Fruit fly (Drosophila melanogaster) whole organism, embryonic: Measurements from ENCODE around the gene CG14442.

ENCODE experiments used
- Bteb2 ChIP-seq: fragments of 200-800 bp; sonication (Bioruptor generic); optimal IDR thresholded peaks from 2 replicates; lab custom pipeline; 2016; ENCODE audit warnings: missing biosample characterization, missing genetic modification characterization
- CG10274 ChIP-seq: fragments of 200-800 bp; sonication (Bioruptor generic); optimal IDR thresholded peaks from 3 replicates; lab custom pipeline; 2017; ENCODE audit warnings: missing biosample characterization, mild to moderate bottlenecking, missing genetic modification characterization
- CG12659 ChIP-seq: fragments of 200-800 bp; sonication (Bioruptor generic); optimal IDR thresholded peaks from 3 replicates; lab custom pipeline; 2017; ENCODE audit warnings: mild to moderate bottlenecking, missing biosample characterization, missing genetic modification reagents, missing genetic modification characterization
- CG13287 ChIP-seq: fragments of 200-800 bp; sonication (Bioruptor generic); IDR thresholded peaks from 2 replicates; pipeline ENCODE4 v1.3.6; 2022; ENCODE audit warnings: missing biosample characterization, missing genetic modification characterization; ENCODE audit not compliant: partially characterized antibody
- CG15269 ChIP-seq: fragments of 200-800 bp; sonication (Bioruptor generic); optimal IDR thresholded peaks from 2 replicates; lab custom pipeline; 2018; ENCODE audit warnings: missing biosample characterization, mild to moderate bottlenecking, missing genetic modification characterization, moderate library complexity
- CG1529 ChIP-seq: fragments of 200-800 bp; sonication (Bioruptor generic); optimal IDR thresholded peaks from 3 replicates; lab custom pipeline; 2018; ENCODE audit warnings: missing biosample characterization, missing genetic modification characterization
- CG17802 ChIP-seq: fragments of 200-800 bp; sonication (Bioruptor generic); optimal IDR thresholded peaks from 2 replicates; lab custom pipeline; 2018; ENCODE audit warnings: missing biosample characterization, mild to moderate bottlenecking, missing genetic modification characterization, moderate library complexity
- CG18764 ChIP-seq: fragments of 200-800 bp; sonication (Bioruptor generic); optimal IDR thresholded peaks from 3 replicates; lab custom pipeline; 2016; ENCODE audit warnings: missing biosample characterization, missing genetic modification characterization
- CG2875 ChIP-seq: fragments of 200-800 bp; sonication (Bioruptor generic); optimal IDR thresholded peaks from 2 replicates; lab custom pipeline; 2017; ENCODE audit warnings: missing biosample characterization, mild to moderate bottlenecking, missing genetic modification characterization, missing genetic modification reagents
- CG30403 ChIP-seq: fragments of 200-800 bp; sonication (Bioruptor generic); optimal IDR thresholded peaks from 3 replicates; lab custom pipeline; 2016; ENCODE audit warnings: missing biosample characterization, missing genetic modification characterization
- CG3065 ChIP-seq: fragments of 200-800 bp; sonication (Bioruptor generic); optimal IDR thresholded peaks from 2 replicates; lab custom pipeline; 2016; ENCODE audit warnings: missing biosample characterization, missing genetic modification characterization
- CG31224 ChIP-seq: fragments of 200-800 bp; sonication (Bioruptor generic); IDR thresholded peaks from 2 replicates; pipeline ENCODE4 v1.3.6; 2022; ENCODE audit warnings: missing biosample characterization, missing genetic modification characterization
- CG31365 ChIP-seq: fragments of 200-800 bp; sonication (Bioruptor generic); optimal IDR thresholded peaks from 2 replicates; lab custom pipeline; 2018; ENCODE audit warnings: missing biosample characterization, mild to moderate bottlenecking, missing genetic modification characterization
- CG3281 ChIP-seq: fragments of 200-800 bp; sonication (Bioruptor generic); optimal IDR thresholded peaks from 3 replicates; lab custom pipeline; 2017; ENCODE audit warnings: missing biosample characterization, mild to moderate bottlenecking, missing genetic modification characterization
- CG34224 ChIP-seq: fragments of 200-800 bp; sonication (Bioruptor generic); IDR thresholded peaks from 3 replicates; pipeline ENCODE4 v1.3.6; 2022; ENCODE audit warnings: missing biosample characterization, missing genetic modification characterization; ENCODE audit not compliant: partially characterized antibody
- CG3847 ChIP-seq: fragments of 200-800 bp; sonication (Bioruptor generic); IDR thresholded peaks from 2 replicates; pipeline ENCODE4 v1.3.6; 2022; ENCODE audit warnings: missing biosample characterization, missing genetic modification characterization
- CG4328 ChIP-seq: fragments of 200-800 bp; sonication (Bioruptor generic); optimal IDR thresholded peaks from 3 replicates; lab custom pipeline; 2017; ENCODE audit warnings: missing biosample characterization, missing genetic modification reagents, missing genetic modification characterization
- CG4360 ChIP-seq: fragments of 200-800 bp; sonication (Bioruptor generic); IDR thresholded peaks from 2 replicates; pipeline ENCODE4 v1.3.6; 2022; ENCODE audit warnings: missing biosample characterization, missing genetic modification characterization
- CG5245 ChIP-seq: fragments of 200-800 bp; sonication (Bioruptor generic); optimal IDR thresholded peaks from 3 replicates; lab custom pipeline; 2016; ENCODE audit warnings: missing biosample characterization, missing genetic modification characterization
- CG7271 ChIP-seq: fragments of 200-800 bp; sonication (Bioruptor generic); optimal IDR thresholded peaks from 2 replicates; lab custom pipeline; 2018; ENCODE audit warnings: missing biosample characterization, mild to moderate bottlenecking, missing genetic modification characterization, moderate library complexity
- CG9932 ChIP-seq: fragments of 200-800 bp; sonication (Bioruptor generic); IDR thresholded peaks from 2 replicates; pipeline ENCODE4 v1.3.6; 2022; ENCODE audit warnings: missing biosample characterization, missing genetic modification characterization
- Chrac-16 ChIP-seq: fragments of 200-800 bp; sonication (Bioruptor generic); optimal IDR thresholded peaks from 3 replicates; lab custom pipeline; 2016; ENCODE audit warnings: missing biosample characterization, missing genetic modification characterization
- Fer3 ChIP-seq: fragments of 200-800 bp; sonication (Bioruptor generic); optimal IDR thresholded peaks from 2 replicates; lab custom pipeline; 2018; ENCODE audit warnings: missing biosample characterization, mild to moderate bottlenecking, missing genetic modification characterization, moderate library complexity
- Hand ChIP-seq: fragments of 200-800 bp; sonication (Bioruptor generic); optimal IDR thresholded peaks from 2 replicates; lab custom pipeline; 2017; ENCODE audit warnings: mild to moderate bottlenecking, missing biosample characterization, missing genetic modification reagents, missing genetic modification characterization
- Hr78 ChIP-seq, 2 experiments: fragments of 200-800 bp in 1 of 2; fragments of >200 bp in 1 of 2; sonication (Bioruptor generic) in 1 of 2; optimal IDR thresholded peaks; 2 replicates each; lab custom pipeline; 2017 to 2019; ENCODE audit warnings: missing biosample characterization in 2 of 2, missing genetic modification characterization in 2 of 2, mild to moderate bottlenecking in 1 of 2, moderate library complexity in 1 of 2
- Nf-YC ChIP-seq: fragments of 200-800 bp; optimal IDR thresholded peaks from 3 replicates; lab custom pipeline; 2019; ENCODE audit warnings: missing biosample characterization, mild to moderate bottlenecking, missing genetic modification characterization, moderate library complexity
- Rx ChIP-seq: fragments of 200-800 bp; sonication (Bioruptor generic); IDR thresholded peaks from 2 replicates; pipeline ENCODE4 v1.3.6; 2022; ENCODE audit warnings: missing biosample characterization, missing genetic modification characterization
- Trl ChIP-seq, 3 experiments: fragments of >200 bp in 2 of 3; fragments of 200-800 bp in 1 of 3; sonication (Bioruptor generic) in 1 of 3; optimal IDR thresholded peaks; 2 replicates in 1 of 3; 3 replicates in 2 of 3; lab custom pipeline; 2016 to 2017; ENCODE audit warnings: missing biosample characterization in 1 of 3, missing genetic modification characterization in 1 of 3
- al ChIP-seq: fragments of 200-800 bp; sonication (Bioruptor generic); IDR thresholded peaks from 2 replicates; pipeline ENCODE4 v1.3.6; 2022; ENCODE audit warnings: missing biosample characterization, missing genetic modification characterization
- ara ChIP-seq: fragments of 200-800 bp; sonication (Bioruptor generic); IDR thresholded peaks from 2 replicates; pipeline ENCODE4 v1.3.6; 2022; ENCODE audit warnings: missing biosample characterization, missing genetic modification characterization
- bigmax ChIP-seq: fragments of 200-800 bp; sonication (Bioruptor generic); optimal IDR thresholded peaks from 2 replicates; lab custom pipeline; 2018; ENCODE audit warnings: missing biosample characterization, mild to moderate bottlenecking, missing genetic modification characterization
- br ChIP-seq: fragments of >200 bp; optimal IDR thresholded peaks from 2 replicates; lab custom pipeline; 2017
- chif ChIP-seq, 2 experiments: fragments of 200-800 bp; sonication (Bioruptor generic); optimal IDR thresholded peaks; 3 replicates each; lab custom pipeline; 2016; ENCODE audit warnings: missing biosample characterization in 2 of 2, missing genetic modification characterization in 2 of 2
- dpn ChIP-seq, 2 experiments: fragments of 200-800 bp; sonication (Bioruptor generic); optimal IDR thresholded peaks; 3 replicates each; lab custom pipeline; 2016; ENCODE audit warnings: missing biosample characterization in 2 of 2, missing genetic modification characterization in 2 of 2
- eyg ChIP-seq: fragments of 200-800 bp; sonication (Bioruptor generic); optimal IDR thresholded peaks from 3 replicates; lab custom pipeline; 2016; ENCODE audit warnings: missing biosample characterization, missing genetic modification characterization
- grau ChIP-seq: fragments of 200-800 bp; optimal IDR thresholded peaks from 3 replicates; lab custom pipeline; 2019; ENCODE audit warnings: missing biosample characterization, mild to moderate bottlenecking, missing genetic modification characterization, moderate library complexity
- h ChIP-seq: fragments of >200 bp; optimal IDR thresholded peaks from 2 replicates; lab custom pipeline; 2017
- hb ChIP-seq: fragments of 200-800 bp; sonication (Bioruptor generic); IDR thresholded peaks from 3 replicates; pipeline ENCODE4 v1.3.6; 2022; ENCODE audit warnings: missing biosample characterization, missing genetic modification characterization; ENCODE audit not compliant: partially characterized antibody
- jigr1 ChIP-seq: fragments of 200-800 bp; sonication (Bioruptor generic); IDR thresholded peaks from 3 replicates; pipeline ENCODE4 v1.3.6; 2022; ENCODE audit warnings: missing biosample characterization, missing genetic modification characterization
- mam ChIP-seq: fragments of 200-800 bp; sonication (Bioruptor generic); optimal IDR thresholded peaks from 3 replicates; lab custom pipeline; 2016; ENCODE audit warnings: missing biosample characterization, missing genetic modification characterization
- pb ChIP-seq: fragments of 200-800 bp; sonication (Bioruptor generic); optimal IDR thresholded peaks from 3 replicates; lab custom pipeline; 2016; ENCODE audit warnings: missing biosample characterization, missing genetic modification characterization
- prd ChIP-seq, 3 experiments: fragments of >200 bp in 2 of 3; fragments of 200-800 bp in 1 of 3; sonication (Bioruptor generic) in 1 of 3; optimal IDR thresholded peaks in 2 of 3; IDR thresholded peaks in 1 of 3; 2 replicates in 2 of 3; 3 replicates in 1 of 3; pipeline versions ENCODE4 v1.3.6 to Lab custom; 2017 to 2022; ENCODE audit warnings: missing biosample characterization in 1 of 3, missing genetic modification characterization in 1 of 3
- psq ChIP-seq: fragments of 200-800 bp; sonication (Bioruptor generic); optimal IDR thresholded peaks from 2 replicates; lab custom pipeline; 2017; ENCODE audit warnings: missing biosample characterization, missing genetic modification characterization
- pum ChIP-seq: fragments of 200-800 bp; sonication (Bioruptor generic); optimal IDR thresholded peaks from 2 replicates; lab custom pipeline; 2016; ENCODE audit warnings: missing biosample characterization, missing genetic modification characterization
- run ChIP-seq: fragments of 200-800 bp; sonication (Bioruptor generic); optimal IDR thresholded peaks from 3 replicates; lab custom pipeline; 2018; ENCODE audit warnings: missing biosample characterization, mild to moderate bottlenecking, missing genetic modification characterization
- schlank ChIP-seq: fragments of 200-800 bp; sonication (Bioruptor generic); optimal IDR thresholded peaks from 2 replicates; lab custom pipeline; 2018; ENCODE audit warnings: missing biosample characterization, mild to moderate bottlenecking, missing genetic modification characterization
- sens ChIP-seq: fragments of 200-800 bp; sonication (Bioruptor generic); peaks from one replicate; lab custom pipeline; 2016; ENCODE audit warnings: missing biosample characterization, missing genetic modification characterization
- seq ChIP-seq: fragments of 200-800 bp; sonication (Bioruptor generic); IDR thresholded peaks from 2 replicates; pipeline ENCODE4 v1.3.6; 2022; ENCODE audit warnings: missing biosample characterization, missing genetic modification characterization
- slbo ChIP-seq: fragments of 200-800 bp; sonication (Bioruptor generic); IDR thresholded peaks from 2 replicates; pipeline ENCODE4 v1.3.6; 2022; ENCODE audit warnings: missing biosample characterization, missing genetic modification characterization
- slou ChIP-seq: fragments of 200-800 bp; sonication (Bioruptor generic); optimal IDR thresholded peaks from 3 replicates; lab custom pipeline; 2016; ENCODE audit warnings: missing biosample characterization, missing genetic modification characterization
- slp2 ChIP-seq: fragments of 200-800 bp; sonication (Bioruptor generic); optimal IDR thresholded peaks from 2 replicates; lab custom pipeline; 2016; ENCODE audit warnings: missing biosample characterization, missing genetic modification characterization
- stwl ChIP-seq: fragments of 200-800 bp; sonication (Bioruptor generic); optimal IDR thresholded peaks from 3 replicates; lab custom pipeline; 2018; ENCODE audit warnings: missing biosample characterization, mild to moderate bottlenecking, missing genetic modification characterization, moderate library complexity

The CG14442 gene

DNA sequence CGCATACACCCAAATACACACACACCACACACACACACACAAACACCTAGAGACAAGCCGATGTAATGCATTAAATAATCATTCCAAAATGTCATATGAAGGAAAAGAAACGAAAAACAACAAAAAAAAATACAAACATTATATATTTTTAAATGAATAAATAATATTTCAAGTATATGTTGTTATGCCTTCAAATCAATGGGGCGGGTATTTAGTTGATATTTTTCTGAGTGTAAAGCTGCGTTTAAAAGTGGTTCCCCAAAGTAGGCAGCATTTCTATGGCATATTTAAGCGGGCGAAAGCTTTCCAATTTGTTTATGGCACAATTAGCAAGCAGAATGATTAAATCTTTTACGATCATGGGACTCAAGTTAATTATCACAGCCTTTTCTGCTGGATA, 24.5 kb upstream of the CG14442 start (continued):
- no peak for TF ChIP-seq run
- TF ChIP-seq CG13287 (GFP tag; lab: Robert Waterston, UW), result no peak
- no peak for TF ChIP-seq Hand (GFP tag; lab: Kevin White, UChicago)
- 0 out of 2 replicates have a peak, but pooled peaks have one; percentile 21 for TF ChIP-seq al (GFP tag; lab: Robert Waterston, UW)
- TF ChIP-seq dpn (GFP tag; optimal IDR thresholded peaks at IDR 0.05; lab: Kevin White, UChicago), result no peak
- TF ChIP-seq Fer3 (tag; lab: Kevin White, UChicago), result peak; percentile 38
- no peak; the same call in 1 of the 2 replicates for TF ChIP-seq slbo (GFP tag; lab: Robert Waterston, UW)
- no peak for TF ChIP-seq CG4360 (GFP tag; lab: Robert Waterston, UW)
- TF ChIP-seq CG3847 (GFP tag; lab: Robert Waterston, UW), result no peak
- no peak for TF ChIP-seq ara
- no peak for TF ChIP-seq prd (optimal IDR thresholded peaks at IDR 0.05; lab: Kevin White, UChicago)
- TF ChIP-seq prd (GFP tag; IDR thresholded peaks at IDR 0.05; lab: Robert Waterston, UW), result no peak
- no peak for TF ChIP-seq CG31224 (GFP tag; lab: Robert Waterston, UW)
- no peak for TF ChIP-seq Chrac-16
- no peak for TF ChIP-seq grau (tag; lab: Kevin White, UChicago)
- no peak for TF ChIP-seq CG3281 (GFP tag; lab: Kevin White, UChicago)
- TF ChIP-seq Nf-YC (tag; lab: Kevin White, UChicago), result no peak
- TF ChIP-seq stwl (tag; lab: Kevin White, UChicago), result no peak
- no peak for TF ChIP-seq Rx
- no peak for TF ChIP-seq chif (GFP tag; optimal IDR thresholded peaks at IDR 0.05; lab: Kevin White, UChicago)
- TF ChIP-seq hb (GFP tag; lab: Robert Waterston, UW), result no peak
- no peak for TF ChIP-seq CG10274 (GFP tag; lab: Kevin White, UChicago)
- no peak for TF ChIP-seq CG2875
- no peak for TF ChIP-seq jigr1 (GFP tag; lab: Robert Waterston, UW)
- TF ChIP-seq mam (GFP tag; lab: Kevin White, UChicago), result no peak
- TF ChIP-seq Bteb2 (GFP tag; lab: Kevin White, UChicago), result no peak
- TF ChIP-seq Hr78 (GFP tag; optimal IDR thresholded peaks at IDR 0.05; lab: Kevin White, UChicago), result no peak
- TF ChIP-seq eyg, result no peak
- TF ChIP-seq CG17802, result no peak
- no peak for TF ChIP-seq bigmax
- no peak for TF ChIP-seq CG5245 (GFP tag; lab: Kevin White, UChicago)
- TF ChIP-seq CG15269 (tag; lab: Kevin White, UChicago), result peak; percentile 17
- no peak for TF ChIP-seq Trl (optimal IDR thresholded peaks at IDR 0.05; lab: Kevin White, UChicago)
- no peak for TF ChIP-seq Trl (GFP tag; optimal IDR thresholded peaks at IDR 0.05; lab: Kevin White, UChicago)
- no peak for TF ChIP-seq psq (GFP tag; lab: Kevin White, UChicago)
- TF ChIP-seq CG30403 (GFP tag; lab: Kevin White, UChicago), result no peak
- peak; percentile 41; the same call in 1 of the 2 replicates for TF ChIP-seq CG9932 (GFP tag; lab: Robert Waterston, UW)
- TF ChIP-seq pb (GFP tag; lab: Kevin White, UChicago), result no peak
- TF ChIP-seq CG7271 (tag; lab: Kevin White, UChicago), result no peak
- no peak for TF ChIP-seq seq (GFP tag; lab: Robert Waterston, UW)
- no peak for TF ChIP-seq CG1529 (GFP tag; lab: Kevin White, UChicago)
- no peak for TF ChIP-seq CG31365 (tag; lab: Kevin White, UChicago)
- TF ChIP-seq slou (GFP tag; lab: Kevin White, UChicago), result no peak
- TF ChIP-seq slp2 (GFP tag; lab: Kevin White, UChicago), result no peak
- no peak for TF ChIP-seq h (lab: Kevin White, UChicago)
- TF ChIP-seq pum (GFP tag; lab: Kevin White, UChicago), result no peak
- no peak for TF ChIP-seq CG4328
- TF ChIP-seq CG18764 (GFP tag; lab: Kevin White, UChicago), result no peak
- no peak for TF ChIP-seq CG34224 (GFP tag; lab: Robert Waterston, UW)
- TF ChIP-seq CG12659 (GFP tag; lab: Kevin White, UChicago), result no peak
- TF ChIP-seq schlank, result no peak
- TF ChIP-seq CG3065, result no peak
- TF ChIP-seq br (lab: Kevin White, UChicago), result no peak
- no peak for TF ChIP-seq sens (GFP tag; lab: Kevin White, UChicago)
